Fruit fly (Drosophila melanogaster) whole organism, pupa: ENCODE data around the gene GstD4.

Experiments
- CG10348 ChIP-seq: fragments of 200-800 bp; sonication (Bioruptor generic); IDR thresholded peaks from 2 replicates; pipeline ENCODE4 v1.3.6; 2022; ENCODE audit warnings: missing biosample characterization, missing genetic modification characterization
- CG32121 ChIP-seq: fragments of 200-800 bp; sonication (Bioruptor generic); IDR thresholded peaks from 2 replicates; pipeline ENCODE4 v1.3.6; 2022; ENCODE audit warnings: missing biosample characterization, missing genetic modification characterization
- Ets98B ChIP-seq: fragments of 200-800 bp; sonication (Bioruptor generic); IDR thresholded peaks from 2 replicates; pipeline ENCODE4 v1.3.6; 2022; ENCODE audit warnings: missing biosample characterization, missing genetic modification characterization
- Pif1A ChIP-seq: fragments of 200-800 bp; sonication (Bioruptor generic); optimal IDR thresholded peaks from 3 replicates; lab custom pipeline; 2016; ENCODE audit warnings: missing biosample characterization, missing genetic modification characterization
- Pif1B ChIP-seq: fragments of 200-800 bp; sonication (Bioruptor generic); optimal IDR thresholded peaks from 3 replicates; lab custom pipeline; 2016; ENCODE audit warnings: missing biosample characterization, missing genetic modification characterization
- gl ChIP-seq: fragments of 200-800 bp; sonication (Bioruptor generic); optimal IDR thresholded peaks from 2 replicates; lab custom pipeline; 2018; ENCODE audit warnings: missing biosample characterization, mild to moderate bottlenecking, missing genetic modification characterization

- TF ChIP-seq CG32121 (no peak), Pif1A (GFP tag; lab: Kevin White, UChicago) (no peak), Pif1B (no peak), gl (no peak), Ets98B (peak; percentile 33; the same call in 1 of the 2 replicates), CG10348 (GFP tag; lab: Robert Waterston, UW) (no peak)
These were observed 14.1 kb upstream of the GstD4 start, which contains the start of gene CG4115 for dm6 chr3R:12359837-12360236.
